Worm (Caenorhabditis elegans): ENCODE measurements around the gene prx-13.

The prx-13 gene

ce11 chrII:7289923-7290476 lies 38.2 kb upstream of the prx-13 start, which contains the start of gene C30G12.2 (continued):
- no peak for TF ChIP-seq arid-1 (GFP tag; conservative IDR thresholded peaks at IDR 0.05)
- no peak for TF ChIP-seq Y75B8A.6 (GFP tag; IDR thresholded peaks at IDR 0.05)

ce11 chrII:7287709-7288108 lies 35.9 kb upstream of the prx-13 start:
- TF ChIP-seq nhr-48 (tag; optimal IDR thresholded peaks at IDR 0.05) (peak; percentile 50), nhr-111 (GFP tag; optimal IDR thresholded peaks at IDR 0.05) (no peak), dmd-6 (GFP tag; IDR thresholded peaks at IDR 0.05) (peak; percentile 84), Y105C5A.15 (GFP tag; IDR thresholded peaks at IDR 0.05) (no peak), ZK546.5 (tag; optimal IDR thresholded peaks at IDR 0.05) (no peak), nhr-102 (tag; optimal IDR thresholded peaks at IDR 0.05) (peak; percentile 77), jun-1 (tag; optimal IDR thresholded peaks at IDR 0.05) (no peak), nhr-42 (GFP tag; IDR thresholded peaks at IDR 0.05) (no peak), unc-130 (GFP tag; optimal IDR thresholded peaks at IDR 0.05) (no peak), daf-8 (GFP tag; IDR thresholded peaks at IDR 0.05) (no peak), daf-12 (tag; optimal IDR thresholded peaks at IDR 0.05) (no peak), fos-1 (tag; optimal IDR thresholded peaks at IDR 0.05) (no peak), T26A8.4 (GFP tag; IDR thresholded peaks at IDR 0.05) (no peak), pha-4 (GFP tag; IDR thresholded peaks at IDR 0.05) (no peak), pha-4 (tag; optimal IDR thresholded peaks at IDR 0.05) (no peak), hif-1 (tag; optimal IDR thresholded peaks at IDR 0.05) (no peak), aly-2 (tag; optimal IDR thresholded peaks at IDR 0.05) (no peak), mdl-1 (tag; optimal IDR thresholded peaks at IDR 0.05) (peak in 1 of 2 experiments; percentile 88), mes-2 (tag; optimal IDR thresholded peaks at IDR 0.05; ENCODE audit: poor library complexity, severe bottlenecking) (no peak), pqm-1 (tag; optimal IDR thresholded peaks at IDR 0.05) (no peak), dmd-8 (GFP tag; IDR thresholded peaks at IDR 0.05) (no peak), zip-2 (tag; optimal IDR thresholded peaks at IDR 0.05) (no peak), hlh-30 (tag; optimal IDR thresholded peaks at IDR 0.05; ENCODE audit: insufficient read depth) (peak; percentile 83), daf-19 (GFP tag; conservative IDR thresholded peaks at IDR 0.05) (no peak), spr-1 (tag; optimal IDR thresholded peaks at IDR 0.05) (no peak), nhr-41 (GFP tag; IDR thresholded peaks at IDR 0.05) (no peak), spr-3 (GFP tag; optimal IDR thresholded peaks at IDR 0.05) (no peak), ztf-11 (tag; optimal IDR thresholded peaks at IDR 0.05) (no peak), vab-7 (GFP tag; IDR thresholded peaks at IDR 0.05) (no peak), F37D6.2 (tag; optimal IDR thresholded peaks at IDR 0.05) (no peak), F10B5.3 (tag; optimal IDR thresholded peaks at IDR 0.05) (no peak), lim-7 (GFP tag; IDR thresholded peaks at IDR 0.05) (no peak), Y5F2A.4 (GFP tag; optimal IDR thresholded peaks at IDR 0.05) (no peak), dve-1 (tag; optimal IDR thresholded peaks at IDR 0.05; ENCODE audit: insufficient read depth) (peak; percentile 74), D1046.2 (GFP tag; IDR thresholded peaks at IDR 0.05) (no peak), snpc-4 (tag; optimal IDR thresholded peaks at IDR 0.05) (no peak), lin-38 (GFP tag; IDR thresholded peaks at IDR 0.05) (no peak), aha-1 (tag) (peak; percentile 23), T20F7.1 (GFP tag; optimal IDR thresholded peaks at IDR 0.05) (no peak), R02D3.7 (tag; optimal IDR thresholded peaks at IDR 0.05) (no peak), ceh-28 (tag; optimal IDR thresholded peaks at IDR 0.05) (no peak), mxl-3 (GFP tag; optimal IDR thresholded peaks at IDR 0.05) (peak; percentile 42), daf-16 (GFP tag; optimal IDR thresholded peaks at IDR 0.05) (no peak), daf-16 (tag; optimal IDR thresholded peaks at IDR 0.05) (peak; percentile 70), ces-1 (GFP tag; optimal IDR thresholded peaks at IDR 0.05) (no peak), lin-29 (GFP tag; IDR thresholded peaks at IDR 0.05) (no peak), Y75B8A.6 (GFP tag; IDR thresholded peaks at IDR 0.05) (no peak), attf-4 (tag; optimal IDR thresholded peaks at IDR 0.05) (no peak), lin-1 (GFP tag; IDR thresholded peaks at IDR 0.05) (no peak)
